Worm (Caenorhabditis elegans): ENCODE measurements around the gene ugt-21.

Gene ugt-21

DNA sequence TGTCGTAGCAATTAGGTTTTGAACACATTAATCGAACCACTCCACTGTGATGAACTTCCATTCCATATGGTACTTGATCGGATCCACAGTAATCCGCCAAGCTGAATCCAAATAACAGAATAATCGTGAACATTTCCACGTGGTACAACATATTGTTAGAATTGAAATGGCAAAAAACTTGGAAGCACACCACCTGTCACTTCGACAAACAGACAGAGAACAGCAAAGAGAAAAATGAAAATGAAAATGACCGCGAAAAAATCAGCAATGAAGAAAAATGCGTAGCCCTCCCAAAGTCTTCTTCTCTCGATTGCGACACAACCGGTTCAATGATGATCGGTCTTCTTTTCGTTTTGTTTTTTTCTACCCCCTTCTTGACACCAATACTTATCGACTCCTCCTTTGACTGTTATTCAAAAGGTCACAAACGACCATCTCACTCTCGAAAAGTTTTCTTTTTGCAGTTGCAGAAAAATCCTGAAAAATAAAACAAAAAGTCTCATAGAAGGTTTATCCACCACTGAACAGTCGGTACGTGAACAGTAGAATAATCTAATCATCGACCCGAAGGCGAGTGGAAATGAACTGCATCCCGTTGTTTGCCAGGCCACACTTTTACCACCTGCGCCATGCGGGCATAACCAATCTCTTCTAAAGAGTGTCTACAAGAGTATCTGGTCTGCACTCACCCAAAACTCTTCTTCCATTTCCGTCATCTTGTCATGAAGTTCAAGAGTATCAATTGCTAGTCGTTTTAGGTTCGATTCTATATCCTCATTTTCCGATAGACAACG is 22.8 kb upstream of the ugt-21 start, which contains the start of gene wrt-3 (continued):
- TF ChIP-seq T26A8.4 (GFP tag; IDR thresholded peaks at IDR 0.05) (no peak), daf-12 (tag; optimal IDR thresholded peaks at IDR 0.05) (no peak), hlh-11 (tag; optimal IDR thresholded peaks at IDR 0.05) (no peak), nhr-6 (tag; optimal IDR thresholded peaks at IDR 0.05) (peak; percentile 32), vab-7 (GFP tag; IDR thresholded peaks at IDR 0.05) (no peak; the same call in 1 of the 2 replicates), Y48G9A.11 (GFP tag; IDR thresholded peaks at IDR 0.05) (no peak), zag-1 (tag; optimal IDR thresholded peaks at IDR 0.05) (no peak)

DNA sequence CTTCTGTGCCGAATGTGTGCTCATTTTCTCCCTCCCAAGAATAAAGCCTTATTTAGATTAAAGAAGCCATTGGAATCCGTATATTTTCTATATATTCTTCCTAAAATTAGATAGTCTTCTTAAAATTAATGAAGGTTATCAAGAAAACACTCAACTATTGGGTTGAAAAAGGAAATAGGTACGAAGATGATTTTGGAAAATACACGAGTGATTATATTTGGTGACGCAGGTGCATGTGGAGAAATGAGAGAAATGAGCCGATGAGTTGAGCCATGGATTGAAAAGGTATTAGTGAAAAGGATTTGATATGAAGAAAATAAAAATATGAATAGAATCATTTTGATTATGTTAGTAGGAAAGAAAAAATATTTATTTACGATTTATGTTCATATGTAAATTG is 19.2 kb upstream of the ugt-21 start, which contains the start of gene cng-3:
TSS of gene cng-3 (minus strand) at position 102 of the 400 bp plus-strand sequence.
- TF ChIP-seq ceh-28 (tag; optimal IDR thresholded peaks at IDR 0.05), result no peak
- no peak for TF ChIP-seq ceh-20 (GFP tag; IDR thresholded peaks at IDR 0.05)
- no peak for TF ChIP-seq tag-97 (GFP tag; IDR thresholded peaks at IDR 0.05)
- TF ChIP-seq zfp-2 (tag; optimal IDR thresholded peaks at IDR 0.05), result no peak
- no peak for TF ChIP-seq mes-2 (tag; optimal IDR thresholded peaks at IDR 0.05; ENCODE audit: poor library complexity, severe bottlenecking)
- no peak for TF ChIP-seq ceh-82 (tag; optimal IDR thresholded peaks at IDR 0.05)
- no peak for TF ChIP-seq lin-29 (GFP tag; IDR thresholded peaks at IDR 0.05)
- TF ChIP-seq saeg-2 (GFP tag; IDR thresholded peaks at IDR 0.05), result no peak
- TF ChIP-seq lin-39 (tag; optimal IDR thresholded peaks at IDR 0.05), result no peak
- TF ChIP-seq lim-7 (GFP tag; IDR thresholded peaks at IDR 0.05), result no peak

DNA sequence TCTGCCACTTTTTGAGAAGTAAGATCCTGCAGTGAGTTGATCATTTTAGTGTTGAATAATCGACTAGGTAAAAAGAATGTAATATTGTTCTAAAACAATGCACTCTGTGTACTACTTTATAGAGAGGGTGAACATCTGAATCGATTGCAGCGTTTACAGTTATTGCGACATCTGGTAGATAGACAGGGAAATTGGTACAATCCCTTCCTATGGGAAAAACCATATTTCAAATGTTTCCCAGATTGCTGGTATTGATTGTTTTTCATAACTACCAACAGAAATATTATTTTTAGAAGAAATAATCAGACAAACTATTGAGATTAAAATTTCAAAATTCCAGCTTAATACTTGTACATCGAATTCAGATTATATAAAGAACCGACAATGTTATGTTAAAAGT is 15.1 kb upstream of the ugt-21 start, which contains the start of gene gadr-2:
TSS of gene gadr-2 (minus strand) at position 101 of the 400 bp plus-strand sequence.
- TF ChIP-seq ceh-44 (GFP tag; IDR thresholded peaks at IDR 0.05) (no peak), lin-29 (GFP tag; IDR thresholded peaks at IDR 0.05) (no peak), Y48G9A.11 (GFP tag; IDR thresholded peaks at IDR 0.05) (no peak), mxl-2 (GFP tag; conservative IDR thresholded peaks at IDR 0.05) (no peak), fkh-10 (GFP tag; optimal IDR thresholded peaks at IDR 0.05) (no peak), ceh-20 (GFP tag; IDR thresholded peaks at IDR 0.05) (no peak), F10B5.3 (tag; optimal IDR thresholded peaks at IDR 0.05) (no peak), ztf-11 (tag; optimal IDR thresholded peaks at IDR 0.05) (no peak), nhr-6 (tag; optimal IDR thresholded peaks at IDR 0.05) (no peak), zfp-3 (GFP tag; conservative IDR thresholded peaks at IDR 0.05) (no peak), nhr-25 (tag; optimal IDR thresholded peaks at IDR 0.05; ENCODE audit: borderline replicate concordance, insufficient read depth) (no peak), ZK546.5 (tag; optimal IDR thresholded peaks at IDR 0.05) (no peak)

DNA sequence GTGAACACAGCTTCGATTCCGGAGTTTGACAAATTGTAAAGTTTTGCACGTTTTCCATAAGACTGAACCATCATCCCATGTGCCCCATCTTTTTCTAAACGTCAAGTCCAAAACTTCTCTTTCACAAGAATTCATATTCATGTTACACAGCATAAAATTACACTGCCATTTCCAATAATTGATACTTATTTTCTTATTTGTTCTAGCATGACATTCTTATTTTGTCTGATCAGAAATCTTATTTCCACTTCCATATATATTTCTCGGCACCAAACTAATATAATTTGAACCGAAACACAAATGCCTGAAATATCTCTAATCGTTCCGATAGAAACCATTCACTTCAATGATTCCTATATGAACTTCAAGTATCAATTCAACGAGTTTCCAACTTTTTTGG is 14.1 kb upstream of the ugt-21 start, which contains the start of gene sru-2:
TSS of gene sru-2 (plus strand) at position 301 of the 400 bp plus-strand sequence.
- no peak for TF ChIP-seq mep-1 (tag; optimal IDR thresholded peaks at IDR 0.05)
- TF ChIP-seq daf-12 (tag; optimal IDR thresholded peaks at IDR 0.05), result no peak
- TF ChIP-seq set-16 (GFP tag; IDR thresholded peaks at IDR 0.05), result no peak
- no peak for TF ChIP-seq lin-29 (GFP tag; IDR thresholded peaks at IDR 0.05)
- TF ChIP-seq lir-3 (tag; optimal IDR thresholded peaks at IDR 0.05), result no peak
- no peak for TF ChIP-seq fos-1 (tag; optimal IDR thresholded peaks at IDR 0.05)
- TF ChIP-seq F37D6.2 (tag; optimal IDR thresholded peaks at IDR 0.05), result no peak
- TF ChIP-seq hlh-30 (tag; optimal IDR thresholded peaks at IDR 0.05; ENCODE audit: insufficient read depth), result no peak
- TF ChIP-seq unc-62 (GFP tag; optimal IDR thresholded peaks at IDR 0.05 in 1 of 2), result no peak
- no peak for TF ChIP-seq unc-62 (tag; optimal IDR thresholded peaks at IDR 0.05)
- no peak for TF ChIP-seq T26A8.4 (GFP tag; IDR thresholded peaks at IDR 0.05)
